Worm (Caenorhabditis elegans) whole organism, mixed stage, embryonic: ENCODE measurements around the gene F53C3.11.

Source experiments
- elt-3 ChIP-seq: fragments of 150-350 bp; optimal IDR thresholded peaks from 2 replicates; lab custom pipeline; 2014; ENCODE audit warnings: missing biosample characterization, missing genetic modification characterization
- nhr-76 ChIP-seq: sonication (generic microtip); optimal IDR thresholded peaks from 2 replicates; lab custom pipeline; 2017; ENCODE audit warnings: missing biosample characterization, missing genetic modification characterization
- unc-62 ChIP-seq: fragments of 150-350 bp; optimal IDR thresholded peaks from 2 replicates; lab custom pipeline; 2014; ENCODE audit warnings: missing biosample characterization, missing genetic modification reagents, missing genetic modification characterization

DNA sequence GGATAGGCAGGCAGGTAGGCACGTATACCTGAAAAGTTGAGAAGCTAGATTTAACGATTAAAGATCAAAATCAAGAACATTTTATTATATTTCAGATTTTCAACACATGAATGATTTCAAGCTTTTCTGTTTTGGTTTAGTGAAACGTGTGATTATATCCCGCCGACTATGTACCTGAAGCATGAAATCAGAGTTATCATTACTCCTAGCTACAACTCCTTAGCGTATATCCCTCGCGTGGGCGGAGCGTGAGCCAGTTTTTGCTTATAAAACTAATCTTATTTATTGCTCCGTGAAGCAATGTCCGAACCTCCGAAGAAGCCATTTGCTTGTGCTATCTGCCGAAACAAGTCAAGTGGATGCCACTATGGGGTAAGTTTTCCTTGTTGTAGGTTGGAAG lies 26.6 kb downstream of the F53C3.11 start, which contains the start of gene nhr-166:
- TF ChIP-seq unc-62 (GFP tag; lab: Kevin White, UChicago) = no peak
- no peak for TF ChIP-seq nhr-76
- no peak for TF ChIP-seq elt-3 (tag; lab: Kevin White, UChicago)
